Fruit fly (Drosophila melanogaster): Measurements from ENCODE around the gene CG14937.
A peak's percentile ranks its signal among the peaks of the same experiment; 100 is the strongest.

The CG14937 gene

DNA sequence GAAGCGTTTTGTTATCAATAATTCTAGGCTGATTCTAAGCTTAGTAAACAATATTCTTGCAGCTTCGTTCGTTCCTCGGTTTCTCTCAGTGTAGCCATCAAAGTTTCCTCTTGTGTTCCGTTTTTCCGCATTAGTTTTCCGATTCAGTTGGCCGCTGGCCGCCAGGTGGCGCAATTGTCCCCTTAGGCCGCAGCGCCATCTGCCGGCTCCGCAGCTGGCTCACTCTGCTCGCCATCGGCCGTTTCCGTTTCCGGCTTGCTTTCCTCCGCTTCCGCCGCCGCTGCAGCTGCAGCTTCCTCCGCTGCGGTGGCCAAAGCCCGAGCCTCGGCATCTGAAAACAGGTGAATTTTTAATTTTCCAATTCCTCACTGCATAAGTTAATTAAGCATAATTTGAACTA lies 22.5 kb upstream of the CG14937 start (continued):
- TF ChIP-seq CG10979 (tag; optimal IDR thresholded peaks at IDR 0.05) (peak; percentile 93), Ravus (GFP tag; IDR thresholded peaks at IDR 0.05) (peak; percentile 64), pnt (GFP tag; optimal IDR thresholded peaks at IDR 0.05) (peak; percentile 77), gcm2 (GFP tag; optimal IDR thresholded peaks at IDR 0.05) (peak; percentile 77), CG12391 (tag; optimal IDR thresholded peaks at IDR 0.05) (peak; percentile 83), al (GFP tag; IDR thresholded peaks at IDR 0.05) (0 out of 2 replicates have a peak, but pooled peaks have one; percentile 37), CG8359 (GFP tag; optimal IDR thresholded peaks at IDR 0.05; ENCODE audit: borderline replicate concordance) (peak; percentile 95), CG4328 (GFP tag; optimal IDR thresholded peaks at IDR 0.05) (peak; percentile 97), Neu2 (GFP tag; optimal IDR thresholded peaks at IDR 0.05; ENCODE audit: borderline replicate concordance) (peak; percentile 96), CG6689 (GFP tag; IDR thresholded peaks at IDR 0.05) (peak; percentile 88), zf30C (GFP tag; optimal IDR thresholded peaks at IDR 0.05) (peak; percentile 67), CG3847 (GFP tag; IDR thresholded peaks at IDR 0.05) (peak; percentile 61), da (GFP tag; optimal IDR thresholded peaks at IDR 0.05) (peak; percentile 92), bbx (GFP tag; IDR thresholded peaks at IDR 0.05; ENCODE audit: partially characterized antibody) (no peak), crp (GFP tag; optimal IDR thresholded peaks at IDR 0.05) (peak in 1 of 2 experiments; percentile 27), CG18262 (tag; optimal IDR thresholded peaks at IDR 0.05) (peak; percentile 89), H15 (GFP tag; IDR thresholded peaks at IDR 0.05) (peak; percentile 94), CG18476 (GFP tag; optimal IDR thresholded peaks at IDR 0.05) (peak; percentile 84), Taf1 (GFP tag; IDR thresholded peaks at IDR 0.05) (peak; percentile 43; the same call in 1 of the 2 replicates), nau (GFP tag; optimal IDR thresholded peaks at IDR 0.05) (peak; percentile 96), pzg (GFP tag; optimal IDR thresholded peaks at IDR 0.05) (peak; percentile 18), CG11560 (tag; IDR thresholded peaks at IDR 0.05) (no peak; the same call in 1 of the 3 replicates), HLH3B (GFP tag; IDR thresholded peaks at IDR 0.05) (peak; percentile 92), BtbVII (GFP tag; optimal IDR thresholded peaks at IDR 0.05) (peak; percentile 96), Poxn (GFP tag; IDR thresholded peaks at IDR 0.05) (0 out of 2 replicates have a peak, but pooled peaks have one; percentile 30), amos (GFP tag; IDR thresholded peaks at IDR 0.05; ENCODE audit: partially characterized antibody) (no peak), YL-1 (GFP tag; optimal IDR thresholded peaks at IDR 0.05) (peak; percentile 98), CG3163 (GFP tag; optimal IDR thresholded peaks at IDR 0.05) (peak; percentile 82), Ssrp (tag; optimal IDR thresholded peaks at IDR 0.05) (peak; percentile 81), hkb (optimal IDR thresholded peaks at IDR 0.05) (no peak), hkb (GFP tag; IDR thresholded peaks at IDR 0.05) (peak; percentile 94), CG34376 (GFP tag; optimal IDR thresholded peaks at IDR 0.05) (peak; percentile 98), CG13894 (tag; optimal IDR thresholded peaks at IDR 0.05) (peak; percentile 70), Fer1 (GFP tag; optimal IDR thresholded peaks at IDR 0.05) (peak; percentile 96), cwo (GFP tag; optimal IDR thresholded peaks at IDR 0.05) (peak; percentile 76), Chrac-16 (GFP tag; optimal IDR thresholded peaks at IDR 0.05) (peak; percentile 91), unc-4 (GFP tag; IDR thresholded peaks at IDR 0.05; ENCODE audit: partially characterized antibody) (no peak), vfl (GFP tag; optimal IDR thresholded peaks at IDR 0.05) (peak; percentile 61), CG17568 (GFP tag; optimal IDR thresholded peaks at IDR 0.05) (peak; percentile 95), CG13296 (GFP tag; optimal IDR thresholded peaks at IDR 0.05) (peak; percentile 93), CG6683 (GFP tag; optimal IDR thresholded peaks at IDR 0.05) (peak; percentile 90), fru (optimal IDR thresholded peaks at IDR 0.05) (no peak), NC2β (GFP tag; optimal IDR thresholded peaks at IDR 0.05) (peak; percentile 98), CG11398 (GFP tag; optimal IDR thresholded peaks at IDR 0.05) (peak; percentile 94), CG15011 (GFP tag; optimal IDR thresholded peaks at IDR 0.05) (peak; percentile 92), CG18619 (GFP tag; optimal IDR thresholded peaks at IDR 0.05) (peak; percentile 96), sens-2 (GFP tag; IDR thresholded peaks at IDR 0.05) (peak; percentile 96), Mrtf (GFP tag; IDR thresholded peaks at IDR 0.05) (peak; percentile 87; the same call in 2 of the 3 replicates), Ets97D (GFP tag; optimal IDR thresholded peaks at IDR 0.05) (peak; percentile 99), Dad (GFP tag; optimal IDR thresholded peaks at IDR 0.05) (peak; percentile 93), Lim3 (GFP tag; IDR thresholded peaks at IDR 0.05) (peak; percentile 68; the same call in 1 of the 2 replicates)
